Worm (Caenorhabditis elegans) whole organism, late embryonic: ENCODE results near the gene ZC204.13.

Experiments used
- ama-1 ChIP-seq: fragments of 150-350 bp; optimal IDR thresholded peaks from 2 replicates; lab custom pipeline; 2014
- elt-2 ChIP-seq: sonication (generic microtip); optimal IDR thresholded peaks from 2 replicates; lab custom pipeline; 2016; ENCODE audit warnings: missing genetic modification reagents, missing genetic modification characterization, missing compliant biosample characterization
- npax-4 ChIP-seq: sonication (generic microtip); optimal IDR thresholded peaks from 2 replicates; lab custom pipeline; 2016; ENCODE audit warnings: missing genetic modification characterization, missing compliant biosample characterization
- tbx-2 ChIP-seq: sonication (generic microtip); optimal IDR thresholded peaks from 2 replicates; lab custom pipeline; 2016; ENCODE audit warnings: missing genetic modification characterization, missing compliant biosample characterization

DNA sequence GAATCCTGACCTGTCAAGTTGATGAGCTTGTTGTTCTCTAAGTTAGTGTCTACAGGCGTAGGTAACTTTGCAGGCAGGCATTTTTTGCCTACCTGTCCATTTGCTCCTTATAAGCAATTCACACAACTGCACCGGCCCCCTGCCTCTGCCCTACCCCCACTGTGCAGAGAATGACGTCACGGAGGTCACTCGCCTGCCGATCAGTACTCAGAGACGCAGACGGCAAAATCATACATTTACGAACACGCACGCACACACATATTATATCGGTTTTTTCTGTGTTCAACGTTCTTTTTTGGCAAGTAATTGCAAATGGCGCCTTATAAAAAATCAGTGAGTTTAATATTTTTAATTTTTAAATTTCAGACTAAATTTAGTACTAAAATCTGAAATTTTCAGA is 2.7 kb upstream of the ZC204.13 start, which contains the start of gene duxl-1:
- TF ChIP-seq npax-4 (tag; lab: Kevin White, UChicago) = no peak
- TF ChIP-seq tbx-2 (tag; lab: Kevin White, UChicago) = peak; percentile 15
- peak; percentile 40 for TF ChIP-seq elt-2 (tag; lab: Kevin White, UChicago)
- no peak for TF ChIP-seq ama-1 (lab: Kevin White, UChicago)
